Worm (Caenorhabditis elegans): ENCODE measurements around the gene emb-8.

ce11 chrIII:5245067-5245466, 45.6 kb upstream of the emb-8 start:
- no peak for TF ChIP-seq ama-1 (optimal IDR thresholded peaks at IDR 0.05)
- TF ChIP-seq flt-1 (GFP tag; IDR thresholded peaks at IDR 0.05) = no peak

Measured in whole organism, early embryonic.